Fruit fly (Drosophila melanogaster): ENCODE results near the gene Cmpk.
A peak's percentile ranks its signal among the peaks of the same experiment; 100 is the strongest.

Cmpk gene

dm6 chr3R:26059195-26059594 lies 4.0 kb upstream of the Cmpk start, which contains the start of the genes RpL34a and Trmt61 (continued):
- TF ChIP-seq tna (GFP tag; IDR thresholded peaks at IDR 0.05; ENCODE audit: partially characterized antibody) (peak; percentile 36; the same call in 1 of the 2 replicates), Sin3A (optimal IDR thresholded peaks at IDR 0.05) (no peak), btn (GFP tag; optimal IDR thresholded peaks at IDR 0.05) (peak; percentile 61), maf-S (GFP tag; optimal IDR thresholded peaks at IDR 0.05) (peak; percentile 73), pnt (GFP tag; optimal IDR thresholded peaks at IDR 0.05) (no peak), B-H2 (GFP tag; optimal IDR thresholded peaks at IDR 0.05) (peak; percentile 92), CG7372 (GFP tag; IDR thresholded peaks at IDR 0.05) (peak; percentile 66), Asciz (GFP tag; optimal IDR thresholded peaks at IDR 0.05) (peak; percentile 93), CG7556 (GFP tag; optimal IDR thresholded peaks at IDR 0.05) (peak; percentile 79), CG12104 (GFP tag; optimal IDR thresholded peaks at IDR 0.05) (peak; percentile 93), klu (GFP tag; IDR thresholded peaks at IDR 0.05) (peak; percentile 41; the same call in 1 of the 2 replicates), aop (GFP tag; IDR thresholded peaks at IDR 0.05) (0 out of 2 replicates have a peak, but pooled peaks have one; percentile 30), Usf (GFP tag; optimal IDR thresholded peaks at IDR 0.05) (peak; percentile 24), CG33213 (GFP tag; optimal IDR thresholded peaks at IDR 0.05) (peak; percentile 86), nmo (GFP tag; optimal IDR thresholded peaks at IDR 0.05) (peak; percentile 92), lbe (GFP tag; optimal IDR thresholded peaks at IDR 0.05) (peak; percentile 73), CG43689 (GFP tag; IDR thresholded peaks at IDR 0.05) (peak; percentile 75), CG3995 (GFP tag; optimal IDR thresholded peaks at IDR 0.05) (peak; percentile 59), CG31441 (GFP tag; IDR thresholded peaks at IDR 0.05) (peak; percentile 92), Nf-YB (GFP tag; optimal IDR thresholded peaks at IDR 0.05) (peak; percentile 81), lola (GFP tag; optimal IDR thresholded peaks at IDR 0.05) (peak in 1 of 3 experiments; percentile 77), zfh2 (GFP tag; optimal IDR thresholded peaks at IDR 0.05) (peak; percentile 65), abd-A (tag; optimal IDR thresholded peaks at IDR 0.05) (no peak), br (optimal IDR thresholded peaks at IDR 0.05) (no peak), nom (GFP tag; optimal IDR thresholded peaks at IDR 0.05) (peak; percentile 79), Bgb (GFP tag; IDR thresholded peaks at IDR 0.05; ENCODE audit: partially characterized antibody) (peak; percentile 79), CG4617 (GFP tag; optimal IDR thresholded peaks at IDR 0.05; ENCODE audit: borderline replicate concordance) (peak; percentile 68), CG6765 (GFP tag; optimal IDR thresholded peaks at IDR 0.05) (peak; percentile 96), Six4 (GFP tag; optimal IDR thresholded peaks at IDR 0.05) (peak; percentile 81), CG3281 (GFP tag; optimal IDR thresholded peaks at IDR 0.05) (peak; percentile 96), Myb (GFP tag; optimal IDR thresholded peaks at IDR 0.05) (peak; percentile 33), kni (GFP tag; optimal IDR thresholded peaks at IDR 0.05) (peak; percentile 90), fd64A (GFP tag; optimal IDR thresholded peaks at IDR 0.05) (peak; percentile 89), CG2712 (tag; optimal IDR thresholded peaks at IDR 0.05) (peak; percentile 90), Antp (GFP tag; optimal IDR thresholded peaks at IDR 0.05) (peak; percentile 52), HmgZ (tag; optimal IDR thresholded peaks at IDR 0.05) (peak; percentile 78), sc (optimal IDR thresholded peaks at IDR 0.05) (no peak), sc (GFP tag; optimal IDR thresholded peaks at IDR 0.05) (peak; percentile 87), ranshi (GFP tag; IDR thresholded peaks at IDR 0.05) (peak; percentile 60; the same call in 1 of the 2 replicates), CG12155 (GFP tag; optimal IDR thresholded peaks at IDR 0.05) (peak; percentile 75), HmgD (GFP tag; optimal IDR thresholded peaks at IDR 0.05) (peak; percentile 48), ash1 (GFP tag; optimal IDR thresholded peaks at IDR 0.05) (no peak), ttk (GFP tag; IDR thresholded peaks at IDR 0.05) (peak; percentile 59; the same call in 1 of the 2 replicates), crp (GFP tag; optimal IDR thresholded peaks at IDR 0.05) (peak in 1 of 2 experiments; percentile 64), sens (GFP tag) (peak; percentile 98), CG17612 (GFP tag; IDR thresholded peaks at IDR 0.05) (peak; percentile 57), vfl (GFP tag; optimal IDR thresholded peaks at IDR 0.05) (peak; percentile 75), CG7357 (GFP tag; IDR thresholded peaks at IDR 0.05) (0 out of 3 replicates have a peak, but pooled peaks have one; percentile 24), Stat92E (GFP tag; optimal IDR thresholded peaks at IDR 0.05) (peak in 1 of 3 experiments; percentile 82), CG7963 (GFP tag; IDR thresholded peaks at IDR 0.05; ENCODE audit: partially characterized antibody) (peak; percentile 57; the same call in 2 of the 3 replicates), CG10654 (GFP tag; optimal IDR thresholded peaks at IDR 0.05) (peak; percentile 72)

Measured in whole organism, embryonic.